Worm (Caenorhabditis elegans) whole organism, late embryonic: ENCODE results near the gene dmsr-14.

Experiments
- ceh-22 ChIP-seq: sonication (generic microtip); optimal IDR thresholded peaks from 2 replicates; lab custom pipeline; 2017; ENCODE audit warnings: missing biosample characterization, missing genetic modification characterization
- ceh-34 ChIP-seq: sonication (generic microtip); optimal IDR thresholded peaks from 2 replicates; lab custom pipeline; 2016; ENCODE audit warnings: mild to moderate bottlenecking, missing genetic modification characterization, missing compliant biosample characterization
- dmd-4 ChIP-seq: sonication (generic microtip); optimal IDR thresholded peaks from 2 replicates; lab custom pipeline; 2016; ENCODE audit warnings: borderline replicate concordance, missing genetic modification characterization, missing compliant biosample characterization
- eyg-1 ChIP-seq: sonication (generic microtip); optimal IDR thresholded peaks from 2 replicates; lab custom pipeline; 2016; ENCODE audit warnings: missing genotype, missing genetic modification characterization, missing compliant biosample characterization
- unc-86 ChIP-seq: sonication (generic microtip); optimal IDR thresholded peaks from 2 replicates; lab custom pipeline; 2016; ENCODE audit warnings: missing genetic modification characterization, missing compliant biosample characterization

ce11 chrV:6787906-6788430 is 29.1 kb downstream of the dmsr-14 start, which contains the start of gene ZC404.2:
- TF ChIP-seq unc-86 (tag; lab: Kevin White, UChicago), result no peak
- TF ChIP-seq dmd-4 (tag; lab: Kevin White, UChicago), result no peak
- TF ChIP-seq ceh-22, result no peak
- no peak for TF ChIP-seq ceh-34
- TF ChIP-seq eyg-1 (tag; lab: Kevin White, UChicago), result no peak
